Worm (Caenorhabditis elegans): ENCODE results near the gene Y56A3A.16.
"Not testable (repeated sequence)": the region's sequence is repeated elsewhere in the genome, so short reads cannot be mapped to it uniquely, and the experiment has no call there.

DNA sequence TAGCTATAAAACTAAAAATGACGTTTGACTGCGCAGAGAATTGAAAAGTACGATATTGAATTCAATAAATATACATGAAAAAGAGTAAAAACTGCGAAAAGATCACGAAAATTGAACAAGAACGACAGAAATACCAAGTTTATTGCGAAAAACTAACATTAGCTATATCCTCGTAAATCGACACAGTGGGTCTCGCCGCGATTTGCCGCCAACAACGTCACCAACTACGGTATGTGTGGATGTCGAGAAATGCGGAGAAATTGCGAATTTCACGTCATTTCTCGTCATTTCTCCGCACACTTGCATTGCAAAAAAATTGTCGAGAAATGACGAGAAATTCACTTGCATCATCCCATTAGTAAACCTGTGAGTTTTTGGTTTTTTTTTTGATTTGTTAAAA is 25.9 kb upstream of the Y56A3A.16 start:
- not testable (repeated sequence) for TF ChIP-seq rnt-1 (tag; optimal IDR thresholded peaks at IDR 0.05); lin-13 (GFP tag; optimal IDR thresholded peaks at IDR 0.05); elt-3 (tag; optimal IDR thresholded peaks at IDR 0.05); unc-86 (tag; optimal IDR thresholded peaks at IDR 0.05); jun-1 (tag; optimal IDR thresholded peaks at IDR 0.05); aly-2 (tag; optimal IDR thresholded peaks at IDR 0.05); dpl-1 (GFP tag; optimal IDR thresholded peaks at IDR 0.05); nhr-77 (tag; optimal IDR thresholded peaks at IDR 0.05); snpc-4 (tag; optimal IDR thresholded peaks at IDR 0.05); zag-1 (tag; optimal IDR thresholded peaks at IDR 0.05)

Measured in whole organism, L1 larva.